Fruit fly (Drosophila melanogaster) whole organism, embryonic: ENCODE results near the gene Pp1-13C.

Experiments used
- Blimp-1 ChIP-seq: fragments of 200-800 bp; sonication (Bioruptor generic); optimal IDR thresholded peaks from 3 replicates; lab custom pipeline; 2018; ENCODE audit warnings: missing biosample characterization, missing genetic modification characterization, mild to moderate bottlenecking, moderate library complexity, missing genetic modification reagents
- CG10209 ChIP-seq: fragments of 200-800 bp; sonication (Bioruptor generic); optimal IDR thresholded peaks from 3 replicates; lab custom pipeline; 2017; ENCODE audit warnings: missing biosample characterization, mild to moderate bottlenecking, missing genetic modification characterization, missing genetic modification reagents
- CG10979 ChIP-seq: fragments of 200-800 bp; sonication (Bioruptor generic); optimal IDR thresholded peaks from 2 replicates; lab custom pipeline; 2018; ENCODE audit warnings: missing biosample characterization, mild to moderate bottlenecking, missing genetic modification characterization, moderate library complexity
- CG11504 ChIP-seq: fragments of 200-800 bp; sonication (Bioruptor generic); optimal IDR thresholded peaks from 3 replicates; lab custom pipeline; 2019; ENCODE audit warnings: missing biosample characterization, mild to moderate bottlenecking, missing genetic modification characterization, moderate library complexity
- CG11696 ChIP-seq: fragments of 200-800 bp; sonication (Bioruptor generic); IDR thresholded peaks from 2 replicates; pipeline ENCODE4 v1.3.6; 2022; ENCODE audit warnings: missing biosample characterization, missing genetic modification characterization
- CG1233 ChIP-seq: fragments of 200-800 bp; sonication (Bioruptor generic); optimal IDR thresholded peaks from 4 replicates; lab custom pipeline; 2018; ENCODE audit warnings: missing biosample characterization, mild to moderate bottlenecking, missing genetic modification characterization
- CG12942 ChIP-seq: fragments of 200-800 bp; sonication (Bioruptor generic); optimal IDR thresholded peaks from 3 replicates; lab custom pipeline; 2016; ENCODE audit warnings: missing biosample characterization, missing genetic modification characterization
- CG14965 ChIP-seq: fragments of 200-800 bp; sonication (Bioruptor generic); optimal IDR thresholded peaks from 2 replicates; lab custom pipeline; 2016; ENCODE audit warnings: missing biosample characterization, missing genetic modification characterization, borderline replicate concordance
- CG15269 ChIP-seq: fragments of 200-800 bp; sonication (Bioruptor generic); optimal IDR thresholded peaks from 2 replicates; lab custom pipeline; 2018; ENCODE audit warnings: missing biosample characterization, mild to moderate bottlenecking, missing genetic modification characterization, moderate library complexity
- CG1603 ChIP-seq: fragments of 200-800 bp; sonication (Bioruptor generic); optimal IDR thresholded peaks from 2 replicates; lab custom pipeline; 2019; ENCODE audit warnings: missing biosample characterization, mild to moderate bottlenecking, missing genetic modification characterization, moderate library complexity
- CG18262 ChIP-seq: fragments of 200-800 bp; optimal IDR thresholded peaks from 3 replicates; lab custom pipeline; 2019; ENCODE audit warnings: missing biosample characterization, mild to moderate bottlenecking, missing genetic modification characterization, moderate library complexity
- CG1832 ChIP-seq: fragments of 200-800 bp; sonication (Bioruptor generic); optimal IDR thresholded peaks from 2 replicates; lab custom pipeline; 2017; ENCODE audit warnings: missing biosample characterization, mild to moderate bottlenecking, missing genetic modification characterization, inconsistent platforms
- CG2129 ChIP-seq: fragments of 200-800 bp; sonication (Bioruptor generic); IDR thresholded peaks from 2 replicates; pipeline ENCODE4 v1.3.6; 2022; ENCODE audit warnings: missing biosample characterization, missing genetic modification characterization; ENCODE audit not compliant: partially characterized antibody
- CG31441 ChIP-seq: fragments of 200-800 bp; sonication (Bioruptor generic); IDR thresholded peaks from 2 replicates; pipeline ENCODE4 v1.3.6; 2022; ENCODE audit warnings: missing biosample characterization, missing genetic modification characterization
- CG33557 ChIP-seq: fragments of 200-800 bp; sonication (Bioruptor generic); optimal IDR thresholded peaks from 2 replicates; lab custom pipeline; 2019; ENCODE audit warnings: missing biosample characterization, mild to moderate bottlenecking, missing genetic modification characterization, moderate library complexity
- CG4424 ChIP-seq: fragments of 200-800 bp; sonication (Bioruptor generic); optimal IDR thresholded peaks from 3 replicates; lab custom pipeline; 2016; ENCODE audit warnings: missing biosample characterization, missing genetic modification characterization
- CG4617 ChIP-seq: fragments of 200-800 bp; sonication (Bioruptor generic); optimal IDR thresholded peaks from 3 replicates; lab custom pipeline; 2016; ENCODE audit warnings: missing biosample characterization, missing genetic modification characterization, borderline replicate concordance
- CG6854 ChIP-seq: fragments of 200-800 bp; sonication (Bioruptor generic); optimal IDR thresholded peaks from 3 replicates; lab custom pipeline; 2017; ENCODE audit warnings: missing biosample characterization, mild to moderate bottlenecking, missing genetic modification characterization
- CG7839 ChIP-seq: fragments of 200-800 bp; sonication (Bioruptor generic); optimal IDR thresholded peaks from 3 replicates; lab custom pipeline; 2018; ENCODE audit warnings: missing biosample characterization, mild to moderate bottlenecking, missing genetic modification characterization, moderate library complexity
- CG8388 ChIP-seq: fragments of 200-800 bp; sonication (Bioruptor generic); optimal IDR thresholded peaks from 2 replicates; lab custom pipeline; 2019; ENCODE audit warnings: missing biosample characterization, mild to moderate bottlenecking, missing genetic modification characterization, moderate library complexity
- CG8924 ChIP-seq: fragments of 200-800 bp; optimal IDR thresholded peaks from 3 replicates; lab custom pipeline; 2019; ENCODE audit warnings: missing biosample characterization, mild to moderate bottlenecking, missing genetic modification characterization, moderate library complexity
- CG9817 ChIP-seq: fragments of 200-800 bp; sonication (Bioruptor generic); optimal IDR thresholded peaks from 2 replicates; lab custom pipeline; 2018; ENCODE audit warnings: missing biosample characterization, mild to moderate bottlenecking, missing genetic modification characterization, moderate library complexity
- Camta ChIP-seq: fragments of 200-800 bp; sonication (Bioruptor generic); optimal IDR thresholded peaks from 2 replicates; lab custom pipeline; 2016; ENCODE audit warnings: missing biosample characterization, missing genetic modification characterization
- D ChIP-seq, 2 experiments: fragments of 200-800 bp in 1 of 2; fragments of >200 bp in 1 of 2; sonication (Bioruptor generic) in 1 of 2; optimal IDR thresholded peaks; 2 replicates in 1 of 2; 3 replicates in 1 of 2; lab custom pipeline; 2017; ENCODE audit warnings: mild to moderate bottlenecking in 1 of 2, missing biosample characterization in 1 of 2, missing genetic modification characterization in 1 of 2, missing genetic modification reagents in 1 of 2
- D19A ChIP-seq: fragments of 200-800 bp; optimal IDR thresholded peaks from 3 replicates; lab custom pipeline; 2019; ENCODE audit warnings: missing biosample characterization, mild to moderate bottlenecking, missing genetic modification characterization, moderate library complexity
- HHEX ChIP-seq: fragments of 200-800 bp; sonication (Bioruptor generic); optimal IDR thresholded peaks from 3 replicates; lab custom pipeline; 2017; ENCODE audit warnings: missing biosample characterization, mild to moderate bottlenecking, missing genetic modification characterization, missing genetic modification reagents
- Hey ChIP-seq: fragments of 200-800 bp; sonication (Bioruptor generic); optimal IDR thresholded peaks from 3 replicates; lab custom pipeline; 2018; ENCODE audit warnings: missing biosample characterization, mild to moderate bottlenecking, missing genetic modification characterization
- Nf-YB ChIP-seq: fragments of 200-800 bp; sonication (Bioruptor generic); optimal IDR thresholded peaks from 3 replicates; lab custom pipeline; 2019; ENCODE audit warnings: missing biosample characterization, mild to moderate bottlenecking, missing genetic modification characterization, moderate library complexity
- NfI ChIP-seq: fragments of 200-800 bp; sonication (Bioruptor generic); optimal IDR thresholded peaks from 3 replicates; lab custom pipeline; 2018; ENCODE audit warnings: missing biosample characterization, mild to moderate bottlenecking, missing genetic modification characterization, moderate library complexity
- Ravus ChIP-seq: fragments of 200-800 bp; sonication (Bioruptor generic); IDR thresholded peaks from 2 replicates; pipeline ENCODE4 v1.3.6; 2022; ENCODE audit warnings: missing biosample characterization, missing genetic modification characterization
- Sox100B ChIP-seq: fragments of 200-800 bp; sonication (Bioruptor generic); optimal IDR thresholded peaks from 3 replicates; lab custom pipeline; 2018; ENCODE audit warnings: missing biosample characterization, mild to moderate bottlenecking, missing genetic modification characterization
- az2 ChIP-seq: fragments of 200-800 bp; sonication (Bioruptor generic); optimal IDR thresholded peaks from 3 replicates; lab custom pipeline; 2016; ENCODE audit warnings: missing biosample characterization, missing genetic modification characterization
- bowl ChIP-seq: fragments of 200-800 bp; sonication (Bioruptor generic); IDR thresholded peaks from 2 replicates; pipeline ENCODE4 v1.3.6; 2022; ENCODE audit warnings: missing biosample characterization, missing genetic modification characterization
- bsh ChIP-seq, 2 experiments: fragments of 200-800 bp; sonication (Bioruptor generic); optimal IDR thresholded peaks; 2 replicates each; lab custom pipeline; 2017 to 2018; ENCODE audit warnings: mild to moderate bottlenecking in 2 of 2, missing biosample characterization in 2 of 2, missing genetic modification characterization in 2 of 2, moderate library complexity in 1 of 2
- chinmo ChIP-seq: fragments of 200-800 bp; sonication (Bioruptor generic); IDR thresholded peaks from 4 replicates; pipeline ENCODE4 v1.3.6; 2022; ENCODE audit warnings: missing biosample characterization, missing genetic modification characterization; ENCODE audit not compliant: partially characterized antibody
- dmrt99B ChIP-seq: fragments of 200-800 bp; sonication (Bioruptor generic); optimal IDR thresholded peaks from 2 replicates; lab custom pipeline; 2018; ENCODE audit warnings: missing biosample characterization, mild to moderate bottlenecking, missing genetic modification characterization, moderate library complexity
- dpn ChIP-seq, 2 experiments: fragments of 200-800 bp; sonication (Bioruptor generic); optimal IDR thresholded peaks; 3 replicates each; lab custom pipeline; 2016; ENCODE audit warnings: missing biosample characterization in 2 of 2, missing genetic modification characterization in 2 of 2
- fd64A ChIP-seq: fragments of 200-800 bp; sonication (Bioruptor generic); optimal IDR thresholded peaks from 3 replicates; lab custom pipeline; 2018; ENCODE audit warnings: missing biosample characterization, mild to moderate bottlenecking, missing genetic modification characterization
- gsb ChIP-seq: fragments of 200-800 bp; sonication (Bioruptor generic); IDR thresholded peaks from 2 replicates; pipeline ENCODE4 v1.3.6; 2022; ENCODE audit warnings: missing biosample characterization, missing genetic modification characterization
- jing ChIP-seq: fragments of 200-800 bp; sonication (Bioruptor generic); optimal IDR thresholded peaks from 2 replicates; lab custom pipeline; 2018; ENCODE audit warnings: missing biosample characterization, mild to moderate bottlenecking, missing genetic modification characterization
- phol ChIP-seq: fragments of 200-800 bp; sonication (Bioruptor generic); optimal IDR thresholded peaks from 3 replicates; lab custom pipeline; 2018; ENCODE audit warnings: missing biosample characterization, mild to moderate bottlenecking, missing genetic modification characterization, moderate library complexity
- ro ChIP-seq: fragments of 200-800 bp; sonication (Bioruptor generic); IDR thresholded peaks from 2 replicates; pipeline ENCODE4 v1.3.6; 2022; ENCODE audit warnings: missing biosample characterization, missing genetic modification characterization
- slp2 ChIP-seq: fragments of 200-800 bp; sonication (Bioruptor generic); optimal IDR thresholded peaks from 2 replicates; lab custom pipeline; 2016; ENCODE audit warnings: missing biosample characterization, missing genetic modification characterization
- stwl ChIP-seq: fragments of 200-800 bp; sonication (Bioruptor generic); optimal IDR thresholded peaks from 3 replicates; lab custom pipeline; 2018; ENCODE audit warnings: missing biosample characterization, mild to moderate bottlenecking, missing genetic modification characterization, moderate library complexity
- sug ChIP-seq: fragments of 200-800 bp; optimal IDR thresholded peaks from 2 replicates; lab custom pipeline; 2019; ENCODE audit warnings: missing biosample characterization, mild to moderate bottlenecking, missing genetic modification characterization, moderate library complexity
- trem ChIP-seq: fragments of 200-800 bp; optimal IDR thresholded peaks from 3 replicates; lab custom pipeline; 2019; ENCODE audit warnings: missing biosample characterization, mild to moderate bottlenecking, missing genetic modification characterization, moderate library complexity
- twi ChIP-seq: fragments of 200-800 bp; optimal IDR thresholded peaks from 2 replicates; lab custom pipeline; 2019; ENCODE audit warnings: missing biosample characterization, mild to moderate bottlenecking, missing genetic modification characterization, moderate library complexity

Gene Pp1-13C

DNA sequence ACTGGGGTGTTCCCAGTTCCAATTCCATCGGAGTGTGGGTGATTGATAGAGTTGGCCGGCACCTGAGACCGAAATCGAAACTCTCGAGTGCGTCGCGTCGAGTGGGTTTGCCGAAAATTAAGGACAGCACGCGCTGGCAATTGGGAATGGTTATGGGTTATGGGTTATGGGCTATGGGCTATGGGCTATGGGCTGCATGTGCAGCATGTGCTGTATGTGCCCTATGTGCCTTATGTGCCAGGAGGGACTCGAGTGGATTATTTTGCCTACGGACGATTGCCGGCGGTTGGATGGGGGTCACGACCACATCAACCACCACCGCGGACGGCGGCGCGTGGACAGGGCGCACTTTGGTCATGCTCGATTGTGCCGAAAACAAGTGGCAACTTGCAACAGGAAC lies 9.2 kb upstream of the Pp1-13C start:
- TF ChIP-seq CG14965 (GFP tag; lab: Kevin White, UChicago) (no peak), Hey (tag; lab: Kevin White, UChicago) (peak; percentile 50), twi (tag; lab: Kevin White, UChicago) (peak; percentile 80)

DNA sequence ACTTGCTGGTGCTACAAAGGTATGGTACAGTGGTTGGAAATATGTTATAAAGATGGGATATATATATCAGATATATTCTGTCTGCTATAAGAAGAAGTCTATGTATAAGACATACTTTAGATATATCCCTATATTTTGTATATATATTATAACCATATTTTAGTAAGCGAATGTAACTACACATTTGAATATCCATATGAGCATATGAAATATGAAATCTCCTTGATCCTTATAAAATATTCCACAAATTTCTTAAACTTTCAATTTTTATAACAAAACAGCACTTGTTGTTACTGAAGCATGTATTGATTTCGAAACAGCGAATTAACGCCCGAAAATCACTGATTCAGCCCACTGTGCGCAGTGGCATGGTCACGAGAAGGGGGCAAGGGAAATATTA lies 3.6 kb upstream of the Pp1-13C start:
- TF ChIP-seq CG2129 (no peak), slp2 (GFP tag; lab: Kevin White, UChicago) (no peak), CG8388 (GFP tag; lab: Kevin White, UChicago) (peak; percentile 29), CG6854 (GFP tag; lab: Kevin White, UChicago) (no peak), CG10979 (tag; lab: Kevin White, UChicago) (peak; percentile 63), CG18262 (peak; percentile 72), HHEX (no peak), CG33557 (GFP tag; lab: Kevin White, UChicago) (peak; percentile 13), D19A (tag; lab: Kevin White, UChicago) (peak; percentile 43), CG31441 (GFP tag; lab: Robert Waterston, UW) (0 out of 2 replicates have a peak, but pooled peaks have one; percentile 8), ro (no peak), CG4617 (no peak), Blimp-1 (GFP tag; lab: Kevin White, UChicago) (peak; percentile 51), NfI (no peak), trem (tag; lab: Kevin White, UChicago) (no peak), Ravus (no peak), dmrt99B (tag; lab: Kevin White, UChicago) (peak; percentile 58), fd64A (no peak), CG11696 (GFP tag; lab: Robert Waterston, UW) (no peak), CG4424 (GFP tag; lab: Kevin White, UChicago) (peak; percentile 31), Camta (GFP tag; lab: Kevin White, UChicago) (no peak), bowl (GFP tag; lab: Robert Waterston, UW) (no peak), CG10209 (peak; percentile 13), chinmo (GFP tag; lab: Robert Waterston, UW) (no peak), CG1233 (no peak), Nf-YB (GFP tag; lab: Kevin White, UChicago) (no peak), stwl (no peak), CG1832 (GFP tag; lab: Kevin White, UChicago) (no peak), CG1603 (tag; lab: Kevin White, UChicago) (peak; percentile 6), Sox100B (GFP tag; lab: Kevin White, UChicago) (peak; percentile 48), D (optimal IDR thresholded peaks at IDR 0.05; lab: Kevin White, UChicago) (no peak), D (GFP tag; optimal IDR thresholded peaks at IDR 0.05; lab: Kevin White, UChicago) (peak; percentile 44), CG11504 (tag; lab: Kevin White, UChicago) (peak; percentile 49), bsh (GFP tag; optimal IDR thresholded peaks at IDR 0.05; lab: Kevin White, UChicago) (peak in 1 of 2 experiments; percentile 55), CG12942 (GFP tag; lab: Kevin White, UChicago) (no peak), gsb (no peak), CG15269 (tag; lab: Kevin White, UChicago) (no peak), phol (peak; percentile 52), CG8924 (tag; lab: Kevin White, UChicago) (peak; percentile 29), az2 (GFP tag; lab: Kevin White, UChicago) (peak; percentile 10), CG9817 (tag; lab: Kevin White, UChicago) (no peak), sug (tag; lab: Kevin White, UChicago) (no peak), dpn (GFP tag; optimal IDR thresholded peaks at IDR 0.05; lab: Kevin White, UChicago) (no peak), CG7839 (tag; lab: Kevin White, UChicago) (peak; percentile 23), jing (GFP tag; lab: Kevin White, UChicago) (no peak)
